Fruit fly (Drosophila melanogaster): ENCODE measurements around the gene ex.

ex gene

dm6 chr2L:427338-428234, 3.4 kb upstream of the ex start (continued):
- TF ChIP-seq crc (GFP tag; optimal IDR thresholded peaks at IDR 0.05) (no peak), trh (GFP tag; optimal IDR thresholded peaks at IDR 0.05) (no peak), pb (GFP tag; optimal IDR thresholded peaks at IDR 0.05) (no peak), pzg (GFP tag; optimal IDR thresholded peaks at IDR 0.05) (no peak), HLH3B (GFP tag; IDR thresholded peaks at IDR 0.05) (no peak; the same call in 1 of the 2 replicates), CG10209 (GFP tag; optimal IDR thresholded peaks at IDR 0.05) (no peak), zen2 (GFP tag; IDR thresholded peaks at IDR 0.05; ENCODE audit: partially characterized antibody) (no peak), CG1603 (tag; optimal IDR thresholded peaks at IDR 0.05) (peak; percentile 41), Six4 (GFP tag; optimal IDR thresholded peaks at IDR 0.05) (no peak), CG18011 (GFP tag; optimal IDR thresholded peaks at IDR 0.05) (no peak), HmgD (GFP tag; optimal IDR thresholded peaks at IDR 0.05) (no peak), Hr51 (GFP tag; optimal IDR thresholded peaks at IDR 0.05) (no peak), Deaf1 (tag; optimal IDR thresholded peaks at IDR 0.05) (no peak), CG13287 (GFP tag; IDR thresholded peaks at IDR 0.05; ENCODE audit: partially characterized antibody) (no peak), az2 (GFP tag; optimal IDR thresholded peaks at IDR 0.05) (peak; percentile 16), C15 (GFP tag; IDR thresholded peaks at IDR 0.05) (no peak), grau (tag; optimal IDR thresholded peaks at IDR 0.05) (no peak), Atf6 (GFP tag; IDR thresholded peaks at IDR 0.05) (no peak), jumu (GFP tag; optimal IDR thresholded peaks at IDR 0.05) (peak; percentile 23), chif (GFP tag; optimal IDR thresholded peaks at IDR 0.05) (peak; percentile 23 to 28), Xbp1 (GFP tag; optimal IDR thresholded peaks at IDR 0.05) (peak; percentile 27), vfl (GFP tag; optimal IDR thresholded peaks at IDR 0.05) (peak; percentile 4), tio (GFP tag; optimal IDR thresholded peaks at IDR 0.05) (peak; percentile 53), CG13123 (GFP tag; optimal IDR thresholded peaks at IDR 0.05) (no peak), dmrt11E (tag; optimal IDR thresholded peaks at IDR 0.05) (peak; percentile 24), CG18619 (GFP tag; optimal IDR thresholded peaks at IDR 0.05) (no peak), Elba2 (GFP tag; optimal IDR thresholded peaks at IDR 0.05) (no peak), CG33557 (GFP tag; optimal IDR thresholded peaks at IDR 0.05) (no peak), CG11504 (tag; optimal IDR thresholded peaks at IDR 0.05) (no peak), schlank (tag; optimal IDR thresholded peaks at IDR 0.05) (no peak), vvl (GFP tag; IDR thresholded peaks at IDR 0.05) (peak; percentile 35; the same call in 1 of the 2 replicates), Usf (GFP tag; optimal IDR thresholded peaks at IDR 0.05) (no peak), CG14965 (GFP tag; optimal IDR thresholded peaks at IDR 0.05; ENCODE audit: borderline replicate concordance) (no peak), Blimp-1 (GFP tag; optimal IDR thresholded peaks at IDR 0.05) (peak; percentile 23), ac (GFP tag; optimal IDR thresholded peaks at IDR 0.05) (no peak), Hsf (GFP tag; optimal IDR thresholded peaks at IDR 0.05) (peak; percentile 13), sqz (GFP tag; optimal IDR thresholded peaks at IDR 0.05) (no peak), tgo (GFP tag; IDR thresholded peaks at IDR 0.05) (peak; percentile 28; the same call in 1 of the 3 replicates), CG30403 (GFP tag; optimal IDR thresholded peaks at IDR 0.05) (peak; percentile 25), Hey (tag; optimal IDR thresholded peaks at IDR 0.05) (no peak), repo (GFP tag; optimal IDR thresholded peaks at IDR 0.05) (no peak), gsb-n (tag; optimal IDR thresholded peaks at IDR 0.05) (no peak), fd96Cb (tag; optimal IDR thresholded peaks at IDR 0.05) (no peak), Lim3 (GFP tag; IDR thresholded peaks at IDR 0.05) (no peak), CG4360 (GFP tag; IDR thresholded peaks at IDR 0.05) (no peak), pho (GFP tag; optimal IDR thresholded peaks at IDR 0.05) (no peak), CG6175 (GFP tag; IDR thresholded peaks at IDR 0.05) (no peak), lab (GFP tag; optimal IDR thresholded peaks at IDR 0.05) (no peak), klu (GFP tag; IDR thresholded peaks at IDR 0.05) (no peak)
